Worm (Caenorhabditis elegans) whole organism, L4 larva: ENCODE data around the gene spat-1.

Experiments used
- D1046.2 ChIP-seq: fragments of 200-800 bp; sonication (Bioruptor generic); IDR thresholded peaks from 2 replicates; pipeline ENCODE4 v1.3.6; 2022; ENCODE audit warnings: missing genetic modification characterization, missing compliant biosample characterization
- F10B5.3 ChIP-seq: sonication (generic microtip); optimal IDR thresholded peaks from 2 replicates; lab custom pipeline; 2016; ENCODE audit warnings: mild to moderate bottlenecking, missing genetic modification characterization, missing compliant biosample characterization
- R02D3.7 ChIP-seq: fragments of 150-350 bp; sonication (generic microtip); optimal IDR thresholded peaks from 3 replicates; lab custom pipeline; 2014; ENCODE audit warnings: missing biosample characterization, missing genetic modification characterization
- T26A8.4 ChIP-seq: fragments of 200-800 bp; sonication (Bioruptor generic); IDR thresholded peaks from 2 replicates; pipeline ENCODE4 v1.3.6; 2022; ENCODE audit warnings: missing genetic modification characterization, missing compliant biosample characterization
- Y75B8A.6 ChIP-seq: fragments of 200-800 bp; sonication (Bioruptor generic); IDR thresholded peaks from 2 replicates; pipeline ENCODE4 v1.3.6; 2022; ENCODE audit warnings: missing genetic modification reagents, missing genetic modification characterization, missing compliant biosample characterization
- ZK337.2 ChIP-seq: fragments of 200-800 bp; sonication (Bioruptor generic); IDR thresholded peaks from 2 replicates; pipeline ENCODE4 v1.3.6; 2022; ENCODE audit warnings: missing genetic modification reagents, missing genetic modification characterization, missing compliant biosample characterization
- aha-1 ChIP-seq: fragments of 150-350 bp; peaks from one replicate; lab custom pipeline; 2014; ENCODE audit warnings: missing biosample characterization, missing genetic modification characterization
- ceh-28 ChIP-seq: fragments of 150-350 bp; optimal IDR thresholded peaks from 2 replicates; lab custom pipeline; 2014; ENCODE audit warnings: missing biosample characterization, missing genetic modification reagents, missing genetic modification characterization
- ceh-44 ChIP-seq: fragments of 200-800 bp; sonication (Bioruptor generic); IDR thresholded peaks from 2 replicates; pipeline ENCODE4 v1.3.6; 2022; ENCODE audit warnings: missing genetic modification reagents, missing genetic modification characterization, missing compliant biosample characterization
- ces-1 ChIP-seq: fragments of 150-350 bp; sonication (generic microtip); optimal IDR thresholded peaks from 4 replicates; lab custom pipeline; 2014; ENCODE audit warnings: missing biosample characterization, missing genetic modification reagents, missing genetic modification characterization
- ctbp-1 ChIP-seq: fragments of 200-800 bp; sonication (Bioruptor generic); IDR thresholded peaks from 2 replicates; pipeline ENCODE4 v1.3.6; 2022; ENCODE audit warnings: missing genetic modification reagents, missing genetic modification characterization, missing compliant biosample characterization
- dmd-6 ChIP-seq: fragments of 200-800 bp; sonication (Bioruptor generic); IDR thresholded peaks from 2 replicates; pipeline ENCODE4 v1.3.6; 2022; ENCODE audit warnings: missing genetic modification reagents, missing genetic modification characterization, missing compliant biosample characterization
- dmd-8 ChIP-seq: fragments of 200-800 bp; sonication (Bioruptor generic); IDR thresholded peaks from 2 replicates; pipeline ENCODE4 v1.3.6; 2022; ENCODE audit warnings: missing genetic modification characterization, missing compliant biosample characterization
- dmd-9 ChIP-seq: fragments of 200-800 bp; sonication (Bioruptor generic); IDR thresholded peaks from 2 replicates; pipeline ENCODE4 v1.3.6; 2022; ENCODE audit warnings: missing genetic modification reagents, missing genetic modification characterization, missing compliant biosample characterization
- duxl-1 ChIP-seq: sonication (generic microtip); optimal IDR thresholded peaks from 2 replicates; lab custom pipeline; 2016; ENCODE audit warnings: mild to moderate bottlenecking, missing genetic modification characterization, moderate library complexity, missing compliant biosample characterization; ENCODE audit not compliant: poor library complexity
- egl-43 ChIP-seq: fragments of 200-800 bp; sonication (Bioruptor generic); IDR thresholded peaks from 2 replicates; pipeline ENCODE4 v1.3.6; 2022; ENCODE audit warnings: missing genetic modification reagents, missing genetic modification characterization, missing compliant biosample characterization
- hmg-1.1 ChIP-seq: fragments of 200-800 bp; sonication (Bioruptor generic); IDR thresholded peaks from 2 replicates; pipeline ENCODE4 v1.3.6; 2022; ENCODE audit warnings: missing genetic modification reagents, missing genetic modification characterization, missing compliant biosample characterization
- lin-1 ChIP-seq: fragments of 200-800 bp; sonication (Bioruptor generic); IDR thresholded peaks from 2 replicates; pipeline ENCODE4 v1.3.6; 2022; ENCODE audit warnings: missing genetic modification reagents, missing genetic modification characterization, missing compliant biosample characterization
- lin-13 ChIP-seq: fragments of 150-350 bp; optimal IDR thresholded peaks from 2 replicates; lab custom pipeline; 2014; ENCODE audit warnings: missing biosample characterization, missing genetic modification reagents, missing genetic modification characterization
- lin-38 ChIP-seq: fragments of 200-800 bp; sonication (Bioruptor generic); IDR thresholded peaks from 2 replicates; pipeline ENCODE4 v1.3.6; 2022; ENCODE audit warnings: missing genetic modification reagents, missing genetic modification characterization, missing compliant biosample characterization
- madf-5 ChIP-seq, 2 experiments: fragments of 200-800 bp; sonication (Bioruptor generic); IDR thresholded peaks; 2 replicates each; pipeline ENCODE4 v1.3.6; 2022; ENCODE audit warnings: missing compliant biosample characterization in 2 of 2, missing genetic modification characterization in 2 of 2
- mxl-2 ChIP-seq: fragments of 200-800 bp; sonication (Bioruptor generic); conservative IDR thresholded peaks from 2 replicates; pipeline ENCODE4 v1.3.6; 2022; ENCODE audit warnings: missing genetic modification reagents, missing genetic modification characterization, missing compliant biosample characterization
- nhr-102 ChIP-seq: sonication (generic microtip); optimal IDR thresholded peaks from 2 replicates; lab custom pipeline; 2016; ENCODE audit warnings: mild to moderate bottlenecking, missing genetic modification characterization, moderate library complexity, missing compliant biosample characterization
- nhr-11 ChIP-seq: fragments of 150-350 bp; optimal IDR thresholded peaks from 2 replicates; lab custom pipeline; 2014; ENCODE audit warnings: missing biosample characterization, missing genetic modification characterization
- nhr-237 ChIP-seq: sonication (generic microtip); optimal IDR thresholded peaks from 2 replicates; lab custom pipeline; 2017; ENCODE audit warnings: missing biosample characterization, missing genetic modification characterization
- nhr-25 ChIP-seq: sonication (generic microtip); optimal IDR thresholded peaks from 2 replicates; lab custom pipeline; 2017; ENCODE audit warnings: missing genetic modification characterization, mild to moderate bottlenecking, missing compliant biosample characterization, antibody characterized with exemption, moderate library complexity, borderline replicate concordance; ENCODE audit not compliant: insufficient read depth
- nhr-28 ChIP-seq: fragments of 150-350 bp; optimal IDR thresholded peaks from 2 replicates; lab custom pipeline; 2014; ENCODE audit warnings: missing biosample characterization, missing genetic modification characterization
- nhr-76 ChIP-seq: fragments of 150-350 bp; optimal IDR thresholded peaks from 2 replicates; lab custom pipeline; 2014; ENCODE audit warnings: missing biosample characterization, missing genetic modification characterization
- pqm-1 ChIP-seq: sonication (generic microtip); optimal IDR thresholded peaks from 2 replicates; lab custom pipeline; 2017; ENCODE audit warnings: missing biosample characterization, missing genetic modification characterization
- saeg-2 ChIP-seq: fragments of 200-800 bp; sonication (Bioruptor generic); IDR thresholded peaks from 2 replicates; pipeline ENCODE4 v1.3.6; 2022; ENCODE audit warnings: missing genetic modification reagents, missing genetic modification characterization, missing compliant biosample characterization
- set-16 ChIP-seq: fragments of 200-800 bp; sonication (Bioruptor generic); IDR thresholded peaks from 2 replicates; pipeline ENCODE4 v1.3.6; 2022; ENCODE audit warnings: missing genetic modification reagents, missing genetic modification characterization, missing compliant biosample characterization
- spr-3 ChIP-seq: fragments of 200-800 bp; sonication (Bioruptor generic); optimal IDR thresholded peaks from 2 replicates; lab custom pipeline; 2018; ENCODE audit warnings: mild to moderate bottlenecking, missing genetic modification characterization, missing compliant biosample characterization
- unc-62 ChIP-seq, 3 experiments: fragments of 150-350 bp in 1 of 3; sonication (generic microtip); optimal IDR thresholded peaks in 2 of 3; peaks in 1 of 3; 1 replicate in 1 of 3; 2 replicates in 2 of 3; lab custom pipeline; 2014 to 2017; ENCODE audit warnings: missing biosample characterization in 3 of 3, missing genetic modification characterization in 3 of 3, missing genetic modification reagents in 3 of 3, missing genotype in 1 of 3
- vab-7 ChIP-seq: fragments of 200-800 bp; sonication (Bioruptor generic); IDR thresholded peaks from 2 replicates; pipeline ENCODE4 v1.3.6; 2022; ENCODE audit warnings: missing genetic modification reagents, missing genetic modification characterization, missing compliant biosample characterization
- zag-1 ChIP-seq: fragments of 150-350 bp; optimal IDR thresholded peaks from 2 replicates; lab custom pipeline; 2014; ENCODE audit warnings: missing biosample characterization, missing genetic modification characterization
- zfp-3 ChIP-seq: fragments of 200-800 bp; sonication (Bioruptor generic); conservative IDR thresholded peaks from 2 replicates; pipeline ENCODE4 v1.3.6; 2022; ENCODE audit warnings: missing genetic modification reagents, missing genetic modification characterization, missing compliant biosample characterization
- zip-2 ChIP-seq: fragments of 150-350 bp; optimal IDR thresholded peaks from 2 replicates; lab custom pipeline; 2014; ENCODE audit warnings: missing biosample characterization, missing genetic modification characterization

Gene spat-1

DNA sequence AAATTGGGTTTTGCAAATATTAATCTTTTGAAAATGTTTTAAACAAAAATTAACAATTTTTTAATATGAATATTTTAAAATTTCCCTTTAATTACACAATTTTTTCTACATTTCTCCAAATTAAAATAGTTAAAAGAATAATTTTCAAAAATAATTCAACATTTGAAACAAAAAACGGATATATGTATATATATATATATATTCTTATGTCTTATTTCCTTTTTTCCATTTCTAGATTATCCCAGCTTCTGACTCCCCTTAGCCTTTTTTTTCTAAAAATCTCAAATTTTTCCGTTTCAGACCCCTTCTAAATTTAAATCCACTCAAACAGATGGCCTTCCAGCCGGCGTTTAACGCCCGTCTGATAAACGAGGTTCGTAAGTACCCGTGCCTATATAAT lies 44.8 kb downstream of the spat-1 start, which contains the start of gene madf-5:
Gene madf-5 (plus strand): TSS at position 301 of the 400 bp plus-strand sequence.
- TF ChIP-seq nhr-237 (tag; lab: Kevin White, UChicago) = no peak
- TF ChIP-seq hmg-1.1 (GFP tag; lab: Robert Waterston, UW) = no peak
- no peak for TF ChIP-seq dmd-9 (GFP tag; lab: Robert Waterston, UW)
- no peak for TF ChIP-seq D1046.2
- TF ChIP-seq vab-7 = no peak
- no peak for TF ChIP-seq lin-38
- TF ChIP-seq ceh-44 (GFP tag; lab: Robert Waterston, UW) = no peak
- no peak for TF ChIP-seq ctbp-1
- no peak for TF ChIP-seq saeg-2 (GFP tag; lab: Robert Waterston, UW)

ce11 chrII:14574790-14575189 lies 46.2 kb downstream of the spat-1 start:
- TF ChIP-seq madf-5 (GFP tag; IDR thresholded peaks at IDR 0.05; lab: Robert Waterston, UW) = 0 out of 4 replicates have a peak, but pooled peaks of 1 of the 2 experiments have one; percentile 64
- 0 out of 2 replicates have a peak, but pooled peaks have one; percentile 63 for TF ChIP-seq egl-43 (GFP tag; lab: Robert Waterston, UW)
- TF ChIP-seq R02D3.7 (tag; lab: Kevin White, UChicago) = no peak
- no peak for TF ChIP-seq lin-1
- no peak for TF ChIP-seq ces-1 (GFP tag; lab: Kevin White, UChicago)
- 0 out of 2 replicates have a peak, but pooled peaks have one; percentile 6 for TF ChIP-seq dmd-8 (GFP tag; lab: Robert Waterston, UW)
- 0 out of 2 replicates have a peak, but pooled peaks have one; percentile 16 for TF ChIP-seq T26A8.4 (GFP tag; lab: Robert Waterston, UW)
- no peak for TF ChIP-seq mxl-2 (GFP tag; lab: Robert Waterston, UW)
- no peak for TF ChIP-seq zip-2
- TF ChIP-seq set-16 (GFP tag; lab: Robert Waterston, UW) = peak; percentile 73
- no peak for TF ChIP-seq dmd-6 (GFP tag; lab: Robert Waterston, UW)
- TF ChIP-seq lin-13 (GFP tag; lab: Kevin White, UChicago) = no peak
- TF ChIP-seq, all 104 proteins: peak for 5

DNA sequence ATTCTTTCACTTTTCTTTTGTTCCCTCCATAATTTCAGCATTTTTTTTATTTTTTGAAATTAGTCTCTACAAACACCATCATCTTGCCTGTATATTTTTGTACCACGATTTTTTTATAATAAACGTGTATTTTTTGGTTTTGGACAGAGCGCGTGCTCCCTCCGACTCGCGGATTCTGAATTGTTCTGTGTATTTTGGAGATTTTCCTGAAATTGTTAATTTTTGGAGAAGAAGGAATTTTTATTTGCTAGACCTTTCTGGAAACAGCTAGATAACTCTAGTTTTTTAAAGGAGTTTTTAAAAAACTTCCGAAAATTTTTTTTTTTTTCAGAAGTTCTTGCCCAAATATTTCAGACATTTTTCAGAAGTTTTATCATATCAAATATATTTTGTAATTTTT lies 47.9 kb downstream of the spat-1 start, which contains the start of gene C01G12.13:
Gene C01G12.13 (plus strand): TSS at position 301 of the 400 bp plus-strand sequence.
- TF ChIP-seq saeg-2 (GFP tag; lab: Robert Waterston, UW) = no peak
- no peak for TF ChIP-seq duxl-1 (tag; lab: Kevin White, UChicago)

- TF ChIP-seq nhr-28 (tag; lab: Kevin White, UChicago) (no peak), nhr-237 (tag; lab: Kevin White, UChicago) (no peak), unc-62 (GFP tag; optimal IDR thresholded peaks at IDR 0.05 in 1 of 2; lab: Kevin White, UChicago) (no peak), unc-62 (tag; optimal IDR thresholded peaks at IDR 0.05; lab: Kevin White, UChicago) (no peak), aha-1 (tag; lab: Kevin White, UChicago) (peak; percentile 24), nhr-25 (tag; lab: Kevin White, UChicago) (no peak), Y75B8A.6 (GFP tag; lab: Robert Waterston, UW) (no peak), ZK337.2 (GFP tag; lab: Robert Waterston, UW) (no peak), nhr-11 (tag; lab: Kevin White, UChicago) (no peak)
Observed at ce11 chrII:14578013-14578412, 49.5 kb downstream of the spat-1 start, which contains the start of gene nspb-7. nspb-7 (plus strand) TSS chrII:14578313.

ce11 chrII:14578716-14579115 lies 50.2 kb downstream of the spat-1 start, which contains the start of gene C01G12.9:
C01G12.9 (plus strand) TSS chrII:14579016.
- TF ChIP-seq ceh-28 (tag; lab: Kevin White, UChicago) = peak; percentile 70
- no peak for TF ChIP-seq D1046.2
- no peak for TF ChIP-seq nhr-237 (tag; lab: Kevin White, UChicago)

DNA sequence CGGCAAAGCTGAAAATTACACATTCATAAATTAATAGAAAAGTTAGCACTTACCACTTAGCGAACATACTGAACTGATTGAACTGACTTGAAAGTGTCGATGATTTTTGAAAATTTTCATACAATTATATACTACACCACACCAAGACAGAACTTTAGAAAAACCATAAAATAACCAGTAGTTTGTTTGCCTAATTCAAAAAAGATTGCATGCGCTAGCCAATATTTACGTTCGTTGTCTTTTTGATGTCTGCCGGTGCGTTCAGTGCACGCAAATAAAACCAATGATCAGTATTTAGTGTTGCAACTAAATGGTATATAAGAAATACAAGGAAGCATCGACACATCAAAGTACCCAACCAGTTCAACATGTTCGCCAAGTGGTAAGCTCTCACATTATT lies 52.0 kb downstream of the spat-1 start, which contains the start of the genes nspb-8 and nspb-9:
Gene nspb-8 (minus strand): TSS at position 101 of the 400 bp plus-strand sequence.
Gene nspb-9 (plus strand): TSS at position 311 of the 400 bp plus-strand sequence.
- TF ChIP-seq unc-62 (GFP tag; optimal IDR thresholded peaks at IDR 0.05 in 1 of 2; lab: Kevin White, UChicago) (peak in 1 of 2 experiments; percentile 46), unc-62 (tag; optimal IDR thresholded peaks at IDR 0.05; lab: Kevin White, UChicago) (no peak), F10B5.3 (tag; lab: Kevin White, UChicago) (no peak), aha-1 (tag; lab: Kevin White, UChicago) (peak; percentile 42), nhr-76 (tag; lab: Kevin White, UChicago) (no peak), zfp-3 (no peak), nhr-102 (tag; lab: Kevin White, UChicago) (no peak), zag-1 (tag; lab: Kevin White, UChicago) (no peak), pqm-1 (tag; lab: Kevin White, UChicago) (no peak), spr-3 (no peak)
